Worm (Caenorhabditis elegans) whole organism, midembryonic: Measurements from ENCODE around the gene rgs-10.
A peak's percentile ranks its signal among the peaks of the same experiment; 100 is the strongest.

ENCODE experiments used
- T22C8.4 ChIP-seq: fragments of 200-800 bp; sonication (Bioruptor generic); IDR thresholded peaks from 2 replicates; pipeline ENCODE4 v1.3.6; 2022; ENCODE audit warnings: missing genetic modification characterization, missing compliant biosample characterization
- cog-1 ChIP-seq: sonication (generic microtip); optimal IDR thresholded peaks from 2 replicates; lab custom pipeline; 2016; ENCODE audit warnings: missing genetic modification characterization, missing compliant biosample characterization
- flt-1 ChIP-seq: fragments of 200-800 bp; sonication (Bioruptor generic); IDR thresholded peaks from 2 replicates; pipeline ENCODE4 v1.3.6; 2022; ENCODE audit warnings: missing genetic modification characterization, missing compliant biosample characterization
- klf-2 ChIP-seq: fragments of 200-800 bp; sonication (Bioruptor generic); conservative IDR thresholded peaks from 2 replicates; pipeline ENCODE4 v1.3.6; 2022; ENCODE audit warnings: missing genetic modification reagents, missing genetic modification characterization, missing compliant biosample characterization
- med-1 ChIP-seq: sonication (generic microtip); optimal IDR thresholded peaks from 2 replicates; lab custom pipeline; 2017; ENCODE audit warnings: missing genetic modification characterization, mild to moderate bottlenecking, missing compliant biosample characterization, antibody characterized with exemption, missing genetic modification reagents; ENCODE audit not compliant: insufficient read depth
- ref-1 ChIP-seq: fragments of 200-800 bp; sonication (Bioruptor generic); conservative IDR thresholded peaks from 2 replicates; pipeline ENCODE4 v1.3.6; 2022; ENCODE audit warnings: missing genetic modification reagents, missing genetic modification characterization, missing compliant biosample characterization
- tab-1 ChIP-seq: fragments of 200-800 bp; sonication (Bioruptor generic); IDR thresholded peaks from 2 replicates; pipeline ENCODE4 v1.3.6; 2022; ENCODE audit warnings: missing genetic modification characterization, missing compliant biosample characterization
- ztf-23 ChIP-seq: fragments of 200-800 bp; sonication (Bioruptor generic); IDR thresholded peaks from 2 replicates; pipeline ENCODE4 v1.3.6; 2022; ENCODE audit warnings: missing genetic modification reagents, missing genetic modification characterization, missing compliant biosample characterization
- ztf-29 ChIP-seq: fragments of 200-800 bp; sonication (Bioruptor generic); IDR thresholded peaks from 2 replicates; pipeline ENCODE4 v1.3.6; 2022; ENCODE audit warnings: missing genetic modification reagents, missing genetic modification characterization, missing compliant biosample characterization

The rgs-10 gene

DNA sequence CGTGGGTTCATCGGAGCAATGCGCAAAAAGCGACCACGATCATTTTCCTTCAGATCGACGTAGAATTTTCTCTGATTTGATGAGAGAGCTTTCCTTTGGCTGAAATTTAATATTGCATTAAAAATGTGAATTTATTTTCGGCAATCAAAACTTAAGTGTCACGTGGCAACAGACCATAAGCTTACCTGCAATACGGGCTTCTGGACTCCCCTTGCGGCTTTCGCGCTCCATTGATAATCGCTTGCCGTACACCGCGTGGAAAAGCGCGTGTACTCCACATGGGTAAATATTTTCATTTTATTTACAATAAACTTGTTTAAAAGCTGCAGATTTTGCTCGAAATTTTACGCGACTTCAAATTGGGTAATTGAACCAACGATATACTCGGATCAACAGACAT lies 20.0 kb downstream of the rgs-10 start, which contains the start of gene plp-2:
TSS of gene plp-2 (minus strand) at position 280 of the 400 bp plus-strand sequence.
- TF ChIP-seq ztf-29 (no peak), med-1 (GFP tag; lab: Kevin White, UChicago) (no peak), T22C8.4 (no peak)

ce11 chrX:14983274-14983673 lies 20.7 kb downstream of the rgs-10 start, which contains the start of gene rbg-1:
Gene rbg-1 (plus strand): TSS chrX:14983533.
- TF ChIP-seq flt-1 (GFP tag; lab: Robert Waterston, UW) = peak; percentile 25; the same call in 1 of the 2 replicates
- no peak for TF ChIP-seq ztf-29
- TF ChIP-seq T22C8.4 = peak; percentile 75
- no peak for TF ChIP-seq ref-1

- TF ChIP-seq T22C8.4 (no peak), klf-2 (GFP tag; lab: Robert Waterston, UW) (no peak), ztf-23 (GFP tag; lab: Robert Waterston, UW) (no peak), cog-1 (tag; lab: Kevin White, UChicago) (no peak), ztf-29 (no peak), flt-1 (GFP tag; lab: Robert Waterston, UW) (no peak), med-1 (GFP tag; lab: Kevin White, UChicago) (no peak), tab-1 (no peak)
Measured at ce11 chrX:14988160-14988559, 25.6 kb downstream of the rgs-10 start.

- TF ChIP-seq ztf-23 (GFP tag; lab: Robert Waterston, UW) (no peak), klf-2 (GFP tag; lab: Robert Waterston, UW) (no peak), T22C8.4 (no peak), med-1 (GFP tag; lab: Kevin White, UChicago) (no peak), ref-1 (no peak), cog-1 (tag; lab: Kevin White, UChicago) (no peak)
Measured at ce11 chrX:14991280-14991679, 28.7 kb downstream of the rgs-10 start, which contains the start of gene iglr-1. Gene iglr-1 (minus strand): TSS chrX:14991380.

- TF ChIP-seq T22C8.4 (no peak), ztf-29 (no peak), tab-1 (no peak), cog-1 (tag; lab: Kevin White, UChicago) (no peak), ref-1 (no peak), ztf-23 (GFP tag; lab: Robert Waterston, UW) (no peak), klf-2 (GFP tag; lab: Robert Waterston, UW) (no peak), flt-1 (GFP tag; lab: Robert Waterston, UW) (no peak), med-1 (GFP tag; lab: Kevin White, UChicago) (no peak)
Measured at ce11 chrX:14993744-14994143, 31.2 kb downstream of the rgs-10 start.

DNA sequence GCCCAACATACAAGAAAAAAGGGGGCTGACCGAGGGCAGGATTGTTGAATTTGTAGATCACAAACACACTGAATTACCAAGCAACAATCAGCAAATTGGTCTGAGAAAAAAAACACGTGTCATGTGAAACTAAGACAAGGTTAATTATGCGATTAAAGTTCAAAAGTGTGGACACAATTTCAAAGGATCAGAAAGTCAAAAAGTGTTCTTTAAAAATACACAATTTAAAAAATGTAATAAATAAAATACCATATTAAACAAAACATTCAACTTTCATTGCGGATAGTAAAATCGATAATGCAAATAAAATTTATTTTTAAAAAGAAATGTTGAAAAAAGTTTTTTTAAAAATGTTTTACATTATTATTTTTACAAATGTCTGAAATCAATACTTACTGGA lies 36.5 kb downstream of the rgs-10 start, which contains the start of gene cutl-3:
TSS of gene cutl-3 (minus strand) at position 101 of the 400 bp plus-strand sequence.
- TF ChIP-seq ztf-23 (GFP tag; lab: Robert Waterston, UW) (no peak), ref-1 (no peak), klf-2 (GFP tag; lab: Robert Waterston, UW) (no peak), ztf-29 (no peak), med-1 (GFP tag; lab: Kevin White, UChicago) (no peak), T22C8.4 (no peak), cog-1 (tag; lab: Kevin White, UChicago) (no peak), flt-1 (GFP tag; lab: Robert Waterston, UW) (no peak), tab-1 (no peak)

ce11 chrX:15003891-15004550 lies 41.5 kb downstream of the rgs-10 start, which contains the start of gene slc-25A18.1:
Gene slc-25A18.1 (minus strand): TSS chrX:15003941.
- no peak for TF ChIP-seq cog-1 (tag; lab: Kevin White, UChicago)
- no peak for TF ChIP-seq T22C8.4
- TF ChIP-seq klf-2 (GFP tag; lab: Robert Waterston, UW) = no peak
- no peak for TF ChIP-seq med-1 (GFP tag; lab: Kevin White, UChicago)
- no peak for TF ChIP-seq tab-1
- TF ChIP-seq ztf-29 = no peak
- no peak for TF ChIP-seq ztf-23 (GFP tag; lab: Robert Waterston, UW)
- no peak for TF ChIP-seq ref-1
- TF ChIP-seq flt-1 (GFP tag; lab: Robert Waterston, UW) = no peak

- no peak for TF ChIP-seq tab-1
- TF ChIP-seq cog-1 (tag; lab: Kevin White, UChicago) = no peak
- no peak for TF ChIP-seq ref-1
- no peak for TF ChIP-seq ztf-23 (GFP tag; lab: Robert Waterston, UW)
- no peak for TF ChIP-seq klf-2 (GFP tag; lab: Robert Waterston, UW)
- TF ChIP-seq ztf-29 = no peak
- no peak for TF ChIP-seq med-1 (GFP tag; lab: Kevin White, UChicago)
- TF ChIP-seq flt-1 (GFP tag; lab: Robert Waterston, UW) = no peak
- TF ChIP-seq T22C8.4 = no peak
Measured at ce11 chrX:15006847-15007358, 44.3 kb downstream of the rgs-10 start, which contains the start of gene ergi-2. Gene ergi-2 (minus strand): TSS chrX:15007308.

DNA sequence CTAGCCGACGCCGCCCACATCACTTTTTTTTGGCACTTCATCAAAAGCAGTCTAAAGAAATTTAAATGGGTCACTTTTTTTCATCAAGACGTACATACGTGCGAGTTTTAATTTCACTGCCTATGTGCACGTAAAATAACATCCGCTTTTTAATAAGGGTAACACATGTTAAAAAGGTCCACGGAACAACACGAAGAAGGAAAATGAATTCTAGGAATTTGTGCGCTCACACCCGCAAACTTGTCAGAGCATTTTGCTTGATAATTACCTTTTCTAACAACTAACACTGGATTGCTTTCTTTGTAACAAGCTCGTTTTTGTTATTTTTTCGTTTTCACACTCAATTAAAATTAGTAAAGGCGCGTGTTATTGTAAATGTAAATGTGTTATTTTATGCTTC lies 46.1 kb downstream of the rgs-10 start:
- TF ChIP-seq ztf-29 (no peak), cog-1 (tag; lab: Kevin White, UChicago) (no peak), flt-1 (GFP tag; lab: Robert Waterston, UW) (no peak), klf-2 (GFP tag; lab: Robert Waterston, UW) (no peak), med-1 (GFP tag; lab: Kevin White, UChicago) (no peak), ztf-23 (GFP tag; lab: Robert Waterston, UW) (no peak), ref-1 (no peak), tab-1 (no peak), T22C8.4 (no peak)

- TF ChIP-seq tab-1 (no peak), ztf-29 (no peak), ref-1 (no peak), T22C8.4 (no peak), flt-1 (GFP tag; lab: Robert Waterston, UW) (no peak), med-1 (GFP tag; lab: Kevin White, UChicago) (no peak), klf-2 (GFP tag; lab: Robert Waterston, UW) (no peak), ztf-23 (GFP tag; lab: Robert Waterston, UW) (no peak), cog-1 (tag; lab: Kevin White, UChicago) (no peak)
Measured at ce11 chrX:15010941-15011340, 48.4 kb downstream of the rgs-10 start.
